Worm (Caenorhabditis elegans): Measurements from ENCODE around the gene nsph-1.1.

Gene nsph-1.1

DNA sequence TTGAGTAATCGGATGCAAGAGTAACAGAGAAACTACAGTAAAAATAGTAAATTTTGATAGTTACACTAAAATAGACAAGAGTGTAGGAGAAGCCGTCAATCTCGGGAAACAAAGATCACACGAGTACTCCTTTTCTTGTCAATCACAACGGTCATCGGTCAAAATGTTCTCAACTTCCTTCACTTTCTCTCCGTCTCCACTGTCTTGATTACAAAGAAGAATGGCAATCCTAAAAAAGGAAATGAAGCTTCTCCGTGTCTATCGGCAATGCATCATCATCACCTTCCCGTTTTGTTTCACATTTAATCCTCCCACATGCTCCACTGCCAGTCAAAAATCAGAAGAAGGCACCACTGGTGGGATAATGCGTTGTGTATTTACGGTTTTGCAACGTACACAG, 33.1 kb downstream of the nsph-1.1 start:
- TF ChIP-seq unc-62 (GFP tag; optimal IDR thresholded peaks at IDR 0.05) = no peak

- no peak for TF ChIP-seq unc-62 (GFP tag; optimal IDR thresholded peaks at IDR 0.05)
Observed at ce11 chrII:8800830-8801229, 34.3 kb downstream of the nsph-1.1 start, which contains the start of gene appg-2. Gene appg-2 (plus strand): TSS chrII:8801130.

- TF ChIP-seq unc-62 (GFP tag; optimal IDR thresholded peaks at IDR 0.05) = no peak
Observed at ce11 chrII:8806921-8807320, 40.3 kb downstream of the nsph-1.1 start, which contains the start of gene pho-13. Gene pho-13 (minus strand): TSS chrII:8807021.

DNA sequence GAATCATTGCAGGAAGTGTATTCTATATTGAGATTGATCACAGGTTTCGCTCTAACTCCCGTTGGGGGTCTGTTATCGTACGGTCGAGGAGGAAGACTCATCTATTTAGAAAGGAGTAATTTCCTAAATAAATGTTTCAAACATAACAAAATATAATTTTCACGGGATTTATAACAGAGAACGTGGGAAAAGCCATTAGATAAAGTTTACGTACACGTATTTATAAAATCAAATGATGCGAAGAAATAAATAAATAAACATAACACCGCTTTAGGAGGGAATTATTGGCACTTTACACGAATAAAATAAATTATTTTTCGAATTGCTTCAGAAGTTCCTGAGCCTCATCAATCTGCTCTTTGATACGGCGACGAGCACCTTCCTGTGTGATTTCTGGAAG, 41.9 kb downstream of the nsph-1.1 start, which contains the start of gene F07H5.10:
TSS of gene F07H5.10 (minus strand) at position 101 of the 400 bp plus-strand sequence.
- no peak for TF ChIP-seq unc-62 (GFP tag; optimal IDR thresholded peaks at IDR 0.05)

ce11 chrII:8810679-8811413, 44.3 kb downstream of the nsph-1.1 start, which contains the start of the genes F46C5.9 and rer-1:
Gene F46C5.9 (minus strand): TSS chrII:8810729.
Gene rer-1 (plus strand): TSS chrII:8811370.
- TF ChIP-seq unc-62 (GFP tag; optimal IDR thresholded peaks at IDR 0.05) = no peak

DNA sequence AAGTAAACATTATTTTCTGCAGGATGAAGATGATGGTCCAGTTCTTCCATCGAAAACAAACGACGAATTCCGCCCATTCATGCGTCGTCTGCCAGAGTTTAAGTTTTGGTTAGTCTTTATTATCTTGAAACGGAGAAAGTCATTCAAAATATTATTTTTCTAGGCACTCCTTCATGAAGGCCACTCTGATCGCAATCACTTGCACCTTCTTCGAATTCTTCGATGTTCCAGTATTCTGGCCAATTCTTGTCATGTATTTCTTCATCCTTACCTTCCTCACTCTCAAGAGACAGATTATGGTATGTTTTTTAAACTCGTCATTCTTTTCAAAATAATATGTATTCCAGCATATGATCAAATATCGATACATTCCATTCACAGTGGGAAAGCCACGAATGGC, 45.2 kb downstream of the nsph-1.1 start:
- no peak for TF ChIP-seq unc-62 (GFP tag; optimal IDR thresholded peaks at IDR 0.05)

ce11 chrII:8812346-8812745, 45.8 kb downstream of the nsph-1.1 start:
- no peak for TF ChIP-seq unc-62 (GFP tag; optimal IDR thresholded peaks at IDR 0.05)

ce11 chrII:8813659-8814058, 47.1 kb downstream of the nsph-1.1 start:
- TF ChIP-seq unc-62 (GFP tag; optimal IDR thresholded peaks at IDR 0.05) = no peak

- TF ChIP-seq unc-62 (GFP tag; optimal IDR thresholded peaks at IDR 0.05) = no peak
Observed at ce11 chrII:8814231-8814630, 47.7 kb downstream of the nsph-1.1 start.

DNA sequence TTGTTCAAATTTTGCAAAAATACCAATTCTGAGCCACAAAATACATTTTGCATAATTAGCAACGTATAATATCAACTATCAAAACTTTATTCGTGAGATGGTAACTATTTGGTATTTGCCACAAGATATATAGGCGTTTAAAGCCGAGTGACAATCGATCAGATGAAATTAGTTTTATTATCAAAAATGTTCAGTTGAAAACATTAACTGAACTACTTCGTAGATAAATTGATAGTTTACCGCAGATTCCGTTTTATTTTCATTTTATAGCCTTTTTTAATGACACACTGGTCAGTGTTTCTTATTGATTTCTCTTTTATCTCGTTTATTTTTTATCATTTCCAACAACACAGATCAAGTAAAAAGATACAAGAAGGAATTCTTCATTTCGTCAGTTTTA, 50.6 kb downstream of the nsph-1.1 start:
- no peak for TF ChIP-seq unc-62 (GFP tag; optimal IDR thresholded peaks at IDR 0.05)

ce11 chrII:8818257-8818656, 51.7 kb downstream of the nsph-1.1 start:
- TF ChIP-seq unc-62 (GFP tag; optimal IDR thresholded peaks at IDR 0.05) = no peak
